Fruit fly (Drosophila melanogaster): ENCODE results near the gene CG42681.

Gene CG42681

dm6 chr2L:14701495-14701894 lies 42.7 kb upstream of the CG42681 start (continued):
- TF ChIP-seq CG7987 (GFP tag; optimal IDR thresholded peaks at IDR 0.05) (no peak), CG15011 (GFP tag; optimal IDR thresholded peaks at IDR 0.05) (no peak), Stat92E (GFP tag; optimal IDR thresholded peaks at IDR 0.05) (no peak), CG6689 (GFP tag; IDR thresholded peaks at IDR 0.05) (no peak), CG4820 (GFP tag; optimal IDR thresholded peaks at IDR 0.05) (peak; percentile 72), CG7963 (GFP tag; IDR thresholded peaks at IDR 0.05; ENCODE audit: partially characterized antibody) (no peak), jumu (GFP tag; optimal IDR thresholded peaks at IDR 0.05) (no peak), btn (GFP tag; optimal IDR thresholded peaks at IDR 0.05) (no peak), CG43689 (GFP tag; IDR thresholded peaks at IDR 0.05) (no peak), CG17385 (GFP tag; optimal IDR thresholded peaks at IDR 0.05) (peak; percentile 37), crol (GFP tag; IDR thresholded peaks at IDR 0.05) (no peak), CG4730 (GFP tag; IDR thresholded peaks at IDR 0.05) (no peak), CG18476 (GFP tag; optimal IDR thresholded peaks at IDR 0.05) (peak; percentile 19), crp (GFP tag; optimal IDR thresholded peaks at IDR 0.05) (peak in 1 of 2 experiments; percentile 8), PHDP (tag; optimal IDR thresholded peaks at IDR 0.05) (peak; percentile 54), Hsf (GFP tag; optimal IDR thresholded peaks at IDR 0.05) (peak; percentile 13), CG12942 (GFP tag; optimal IDR thresholded peaks at IDR 0.05) (peak; percentile 18), CG18262 (tag; optimal IDR thresholded peaks at IDR 0.05) (no peak), Oli (tag; optimal IDR thresholded peaks at IDR 0.05) (peak; percentile 71), CG16863 (GFP tag; optimal IDR thresholded peaks at IDR 0.05) (no peak), CG4424 (GFP tag; optimal IDR thresholded peaks at IDR 0.05) (no peak), CG12219 (GFP tag; optimal IDR thresholded peaks at IDR 0.05) (peak; percentile 50), dati (GFP tag; IDR thresholded peaks at IDR 0.05) (no peak), CG14965 (GFP tag; optimal IDR thresholded peaks at IDR 0.05; ENCODE audit: borderline replicate concordance) (no peak), CG17912 (GFP tag; optimal IDR thresholded peaks at IDR 0.05) (no peak), CG13424 (tag; optimal IDR thresholded peaks at IDR 0.05) (peak; percentile 39), CG13624 (GFP tag; optimal IDR thresholded peaks at IDR 0.05) (no peak), CG11723 (GFP tag; optimal IDR thresholded peaks at IDR 0.05) (peak; percentile 36), sima (GFP tag; optimal IDR thresholded peaks at IDR 0.05) (no peak), Ada2b (GFP tag; IDR thresholded peaks at IDR 0.05) (peak; percentile 58), CG11085 (GFP tag; IDR thresholded peaks at IDR 0.05) (no peak), wor (GFP tag; IDR thresholded peaks at IDR 0.05) (peak; percentile 49), CG14014 (GFP tag; IDR thresholded peaks at IDR 0.05) (peak; percentile 24; the same call in 1 of the 2 replicates), CoRest (tag; optimal IDR thresholded peaks at IDR 0.05) (peak; percentile 57), CG9932 (GFP tag; IDR thresholded peaks at IDR 0.05) (no peak), Rfx (GFP tag; IDR thresholded peaks at IDR 0.05) (no peak), lilli (GFP tag; optimal IDR thresholded peaks at IDR 0.05) (no peak), ken (GFP tag; IDR thresholded peaks at IDR 0.05) (peak; percentile 61; the same call in 2 of the 3 replicates), CG12155 (GFP tag; optimal IDR thresholded peaks at IDR 0.05) (peak; percentile 10), run (tag; optimal IDR thresholded peaks at IDR 0.05) (peak; percentile 26), maf-S (GFP tag; optimal IDR thresholded peaks at IDR 0.05) (no peak), ro (GFP tag; IDR thresholded peaks at IDR 0.05) (no peak; the same call in 1 of the 2 replicates), seq (GFP tag; IDR thresholded peaks at IDR 0.05) (no peak), hth (optimal IDR thresholded peaks at IDR 0.05) (no peak), mld (GFP tag; IDR thresholded peaks at IDR 0.05; ENCODE audit: partially characterized antibody) (no peak), CG6254 (GFP tag; optimal IDR thresholded peaks at IDR 0.05) (no peak), sr (GFP tag; IDR thresholded peaks at IDR 0.05) (0 out of 3 replicates have a peak, but pooled peaks have one; percentile 26), cwo (GFP tag; optimal IDR thresholded peaks at IDR 0.05) (no peak), CG11504 (tag; optimal IDR thresholded peaks at IDR 0.05) (peak; percentile 75), Doc3 (GFP tag; IDR thresholded peaks at IDR 0.05; ENCODE audit: partially characterized antibody) (no peak), Nf-YB (GFP tag; optimal IDR thresholded peaks at IDR 0.05) (no peak)

Data from whole organism, embryonic.